Fruit fly (Drosophila melanogaster) whole organism, embryonic: ENCODE data around the gene Sk2.
A peak's percentile ranks its signal among the peaks of the same experiment; 100 is the strongest.

Experiments
- ATbp ChIP-seq: fragments of 200-800 bp; sonication (Bioruptor generic); optimal IDR thresholded peaks from 2 replicates; lab custom pipeline; 2017; ENCODE audit warnings: missing biosample characterization, mild to moderate bottlenecking, missing genetic modification characterization, missing genetic modification reagents
- Abd-B ChIP-seq: fragments of 200-800 bp; sonication (Bioruptor generic); optimal IDR thresholded peaks from 2 replicates; lab custom pipeline; 2018; ENCODE audit warnings: missing biosample characterization, mild to moderate bottlenecking, missing genetic modification characterization, moderate library complexity
- Antp ChIP-seq: fragments of 200-800 bp; sonication (Bioruptor generic); optimal IDR thresholded peaks from 3 replicates; lab custom pipeline; 2016; ENCODE audit warnings: missing biosample characterization, missing genetic modification characterization
- Asciz ChIP-seq: fragments of 200-800 bp; sonication (Bioruptor generic); optimal IDR thresholded peaks from 2 replicates; lab custom pipeline; 2017; ENCODE audit warnings: missing biosample characterization, mild to moderate bottlenecking, missing genetic modification characterization, missing genetic modification reagents
- Atf-2 ChIP-seq: fragments of 200-800 bp; sonication (Bioruptor generic); optimal IDR thresholded peaks from 2 replicates; lab custom pipeline; 2016; ENCODE audit warnings: missing biosample characterization, missing genetic modification characterization
- B-H1 ChIP-seq: fragments of 200-800 bp; sonication (Bioruptor generic); IDR thresholded peaks from 3 replicates; pipeline ENCODE4 v1.3.6; 2022; ENCODE audit warnings: missing biosample characterization, missing genetic modification characterization
- CG10565 ChIP-seq: fragments of 200-800 bp; sonication (Bioruptor generic); optimal IDR thresholded peaks from 3 replicates; lab custom pipeline; 2016; ENCODE audit warnings: missing biosample characterization, mild to moderate bottlenecking, missing genetic modification characterization
- CG11696 ChIP-seq: fragments of 200-800 bp; sonication (Bioruptor generic); IDR thresholded peaks from 2 replicates; pipeline ENCODE4 v1.3.6; 2022; ENCODE audit warnings: missing biosample characterization, missing genetic modification characterization
- CG13287 ChIP-seq: fragments of 200-800 bp; sonication (Bioruptor generic); IDR thresholded peaks from 2 replicates; pipeline ENCODE4 v1.3.6; 2022; ENCODE audit warnings: missing biosample characterization, missing genetic modification characterization; ENCODE audit not compliant: partially characterized antibody
- CG1792 ChIP-seq: fragments of 200-800 bp; sonication (Bioruptor generic); optimal IDR thresholded peaks from 2 replicates; lab custom pipeline; 2016; ENCODE audit warnings: missing biosample characterization, missing genetic modification characterization
- CG2120 ChIP-seq: fragments of 200-800 bp; sonication (Bioruptor generic); optimal IDR thresholded peaks from 3 replicates; lab custom pipeline; 2016; ENCODE audit warnings: missing biosample characterization, missing genetic modification characterization
- CG2712 ChIP-seq: fragments of 200-800 bp; optimal IDR thresholded peaks from 3 replicates; lab custom pipeline; 2019; ENCODE audit warnings: missing biosample characterization, mild to moderate bottlenecking, missing genetic modification characterization, moderate library complexity
- CG3065 ChIP-seq: fragments of 200-800 bp; sonication (Bioruptor generic); optimal IDR thresholded peaks from 2 replicates; lab custom pipeline; 2016; ENCODE audit warnings: missing biosample characterization, missing genetic modification characterization
- CG31441 ChIP-seq: fragments of 200-800 bp; sonication (Bioruptor generic); IDR thresholded peaks from 2 replicates; pipeline ENCODE4 v1.3.6; 2022; ENCODE audit warnings: missing biosample characterization, missing genetic modification characterization
- CG33557 ChIP-seq: fragments of 200-800 bp; sonication (Bioruptor generic); optimal IDR thresholded peaks from 2 replicates; lab custom pipeline; 2019; ENCODE audit warnings: missing biosample characterization, mild to moderate bottlenecking, missing genetic modification characterization, moderate library complexity
- CG6654 ChIP-seq: fragments of 200-800 bp; sonication (Bioruptor generic); optimal IDR thresholded peaks from 2 replicates; lab custom pipeline; 2017; ENCODE audit warnings: missing biosample characterization, mild to moderate bottlenecking, missing genetic modification characterization
- CG7556 ChIP-seq: fragments of 200-800 bp; sonication (Bioruptor generic); optimal IDR thresholded peaks from 2 replicates; lab custom pipeline; 2017; ENCODE audit warnings: missing biosample characterization, mild to moderate bottlenecking, missing genetic modification characterization
- CG7786 ChIP-seq: fragments of 200-800 bp; sonication (Bioruptor generic); optimal IDR thresholded peaks from 2 replicates; lab custom pipeline; 2016; ENCODE audit warnings: missing biosample characterization, missing genetic modification characterization
- CG8388 ChIP-seq: fragments of 200-800 bp; sonication (Bioruptor generic); optimal IDR thresholded peaks from 2 replicates; lab custom pipeline; 2019; ENCODE audit warnings: missing biosample characterization, mild to moderate bottlenecking, missing genetic modification characterization, moderate library complexity
- CG8765 ChIP-seq: fragments of 200-800 bp; sonication (Bioruptor generic); IDR thresholded peaks from 2 replicates; pipeline ENCODE4 v1.3.6; 2022; ENCODE audit warnings: missing biosample characterization, missing genetic modification characterization
- CG9609 ChIP-seq: fragments of 200-800 bp; sonication (Bioruptor generic); optimal IDR thresholded peaks from 3 replicates; lab custom pipeline; 2016; ENCODE audit warnings: missing biosample characterization, missing genetic modification characterization
- CrebB ChIP-seq: fragments of 200-800 bp; sonication (Bioruptor generic); optimal IDR thresholded peaks from 3 replicates; lab custom pipeline; 2018; ENCODE audit warnings: missing biosample characterization, mild to moderate bottlenecking, missing genetic modification characterization
- Drgx ChIP-seq: fragments of 200-800 bp; sonication (Bioruptor generic); IDR thresholded peaks from 2 replicates; pipeline ENCODE4 v1.3.6; 2022; ENCODE audit warnings: missing biosample characterization, missing genetic modification characterization
- E2f1 ChIP-seq: fragments of 200-800 bp; sonication (Bioruptor generic); IDR thresholded peaks from 2 replicates; pipeline ENCODE4 v1.3.6; 2022; ENCODE audit warnings: missing biosample characterization, missing genetic modification characterization
- E2f2 ChIP-seq: fragments of 200-800 bp; sonication (Bioruptor generic); IDR thresholded peaks from 2 replicates; pipeline ENCODE4 v1.3.6; 2022; ENCODE audit warnings: missing biosample characterization, missing genetic modification characterization
- Fer2 ChIP-seq: fragments of 200-800 bp; sonication (Bioruptor generic); optimal IDR thresholded peaks from 2 replicates; lab custom pipeline; 2018; ENCODE audit warnings: missing biosample characterization, mild to moderate bottlenecking, missing genetic modification characterization, moderate library complexity
- Mes4 ChIP-seq: fragments of 200-800 bp; sonication (Bioruptor generic); optimal IDR thresholded peaks from 2 replicates; lab custom pipeline; 2016; ENCODE audit warnings: missing biosample characterization, missing genetic modification characterization
- Sin3A ChIP-seq: fragments of >200 bp; optimal IDR thresholded peaks from 2 replicates; lab custom pipeline; 2018
- Sox100B ChIP-seq: fragments of 200-800 bp; sonication (Bioruptor generic); optimal IDR thresholded peaks from 3 replicates; lab custom pipeline; 2018; ENCODE audit warnings: missing biosample characterization, mild to moderate bottlenecking, missing genetic modification characterization
- Spps ChIP-seq: fragments of 200-800 bp; sonication (Bioruptor generic); optimal IDR thresholded peaks from 2 replicates; lab custom pipeline; 2018; ENCODE audit warnings: missing biosample characterization, mild to moderate bottlenecking, missing genetic modification characterization
- Trl ChIP-seq, 3 experiments: fragments of >200 bp in 2 of 3; fragments of 200-800 bp in 1 of 3; sonication (Bioruptor generic) in 1 of 3; optimal IDR thresholded peaks; 2 replicates in 1 of 3; 3 replicates in 2 of 3; lab custom pipeline; 2016 to 2017; ENCODE audit warnings: missing biosample characterization in 1 of 3, missing genetic modification characterization in 1 of 3
- ab ChIP-seq: fragments of 200-800 bp; sonication (Bioruptor generic); optimal IDR thresholded peaks from 2 replicates; lab custom pipeline; 2016; ENCODE audit warnings: missing biosample characterization, missing genetic modification characterization
- ap ChIP-seq: fragments of 200-800 bp; sonication (Bioruptor generic); IDR thresholded peaks from 2 replicates; pipeline ENCODE4 v1.3.6; 2022; ENCODE audit warnings: missing biosample characterization, missing genetic modification characterization
- az2 ChIP-seq: fragments of 200-800 bp; sonication (Bioruptor generic); optimal IDR thresholded peaks from 3 replicates; lab custom pipeline; 2016; ENCODE audit warnings: missing biosample characterization, missing genetic modification characterization
- disco-r ChIP-seq: fragments of 200-800 bp; sonication (Bioruptor generic); optimal IDR thresholded peaks from 2 replicates; lab custom pipeline; 2016; ENCODE audit warnings: missing biosample characterization, missing genetic modification characterization
- emc ChIP-seq: fragments of 200-800 bp; sonication (Bioruptor generic); optimal IDR thresholded peaks from 2 replicates; lab custom pipeline; 2016; ENCODE audit warnings: missing biosample characterization, missing genetic modification characterization
- exex ChIP-seq: fragments of 200-800 bp; sonication (Bioruptor generic); optimal IDR thresholded peaks from 4 replicates; lab custom pipeline; 2018; ENCODE audit warnings: missing biosample characterization, mild to moderate bottlenecking, missing genetic modification characterization, moderate library complexity
- fd102C ChIP-seq: fragments of 200-800 bp; sonication (Bioruptor generic); optimal IDR thresholded peaks from 2 replicates; lab custom pipeline; 2018; ENCODE audit warnings: missing biosample characterization, mild to moderate bottlenecking, missing genetic modification characterization, moderate library complexity
- fd64A ChIP-seq: fragments of 200-800 bp; sonication (Bioruptor generic); optimal IDR thresholded peaks from 3 replicates; lab custom pipeline; 2018; ENCODE audit warnings: missing biosample characterization, mild to moderate bottlenecking, missing genetic modification characterization
- fd96Cb ChIP-seq: fragments of 200-800 bp; sonication (Bioruptor generic); optimal IDR thresholded peaks from 2 replicates; lab custom pipeline; 2018; ENCODE audit warnings: missing biosample characterization, mild to moderate bottlenecking, missing genetic modification characterization, moderate library complexity
- gcm2 ChIP-seq: fragments of 200-800 bp; sonication (Bioruptor generic); optimal IDR thresholded peaks from 2 replicates; lab custom pipeline; 2016; ENCODE audit warnings: missing biosample characterization, missing genetic modification characterization
- ham ChIP-seq: fragments of 200-800 bp; sonication (Bioruptor generic); IDR thresholded peaks from 2 replicates; pipeline ENCODE4 v1.3.6; 2022; ENCODE audit warnings: missing biosample characterization, missing genetic modification characterization
- nerfin-1 ChIP-seq: fragments of 200-800 bp; sonication (Bioruptor generic); optimal IDR thresholded peaks from 3 replicates; lab custom pipeline; 2019; ENCODE audit warnings: missing biosample characterization, mild to moderate bottlenecking, missing genetic modification characterization, moderate library complexity
- nmo ChIP-seq: fragments of 200-800 bp; sonication (Bioruptor generic); optimal IDR thresholded peaks from 2 replicates; lab custom pipeline; 2018; ENCODE audit warnings: missing biosample characterization, mild to moderate bottlenecking, missing genetic modification characterization, moderate library complexity
- onecut ChIP-seq: fragments of 200-800 bp; sonication (Bioruptor generic); IDR thresholded peaks from 2 replicates; pipeline ENCODE4 v1.3.6; 2022; ENCODE audit warnings: missing biosample characterization, missing genetic modification characterization
- row ChIP-seq: fragments of 200-800 bp; sonication (Bioruptor generic); IDR thresholded peaks from 3 replicates; pipeline ENCODE4 v1.3.6; 2022; ENCODE audit warnings: missing biosample characterization, missing genetic modification characterization
- tap ChIP-seq: fragments of 200-800 bp; optimal IDR thresholded peaks from 3 replicates; lab custom pipeline; 2019; ENCODE audit warnings: missing biosample characterization, mild to moderate bottlenecking, missing genetic modification characterization, moderate library complexity
- unpg ChIP-seq: fragments of 200-800 bp; sonication (Bioruptor generic); optimal IDR thresholded peaks from 3 replicates; lab custom pipeline; 2018; ENCODE audit warnings: missing biosample characterization, mild to moderate bottlenecking, missing genetic modification characterization, moderate library complexity
- vfl ChIP-seq: fragments of 200-800 bp; sonication (Bioruptor generic); optimal IDR thresholded peaks from 2 replicates; lab custom pipeline; 2016; ENCODE audit warnings: missing biosample characterization, missing genetic modification characterization

The Sk2 gene

DNA sequence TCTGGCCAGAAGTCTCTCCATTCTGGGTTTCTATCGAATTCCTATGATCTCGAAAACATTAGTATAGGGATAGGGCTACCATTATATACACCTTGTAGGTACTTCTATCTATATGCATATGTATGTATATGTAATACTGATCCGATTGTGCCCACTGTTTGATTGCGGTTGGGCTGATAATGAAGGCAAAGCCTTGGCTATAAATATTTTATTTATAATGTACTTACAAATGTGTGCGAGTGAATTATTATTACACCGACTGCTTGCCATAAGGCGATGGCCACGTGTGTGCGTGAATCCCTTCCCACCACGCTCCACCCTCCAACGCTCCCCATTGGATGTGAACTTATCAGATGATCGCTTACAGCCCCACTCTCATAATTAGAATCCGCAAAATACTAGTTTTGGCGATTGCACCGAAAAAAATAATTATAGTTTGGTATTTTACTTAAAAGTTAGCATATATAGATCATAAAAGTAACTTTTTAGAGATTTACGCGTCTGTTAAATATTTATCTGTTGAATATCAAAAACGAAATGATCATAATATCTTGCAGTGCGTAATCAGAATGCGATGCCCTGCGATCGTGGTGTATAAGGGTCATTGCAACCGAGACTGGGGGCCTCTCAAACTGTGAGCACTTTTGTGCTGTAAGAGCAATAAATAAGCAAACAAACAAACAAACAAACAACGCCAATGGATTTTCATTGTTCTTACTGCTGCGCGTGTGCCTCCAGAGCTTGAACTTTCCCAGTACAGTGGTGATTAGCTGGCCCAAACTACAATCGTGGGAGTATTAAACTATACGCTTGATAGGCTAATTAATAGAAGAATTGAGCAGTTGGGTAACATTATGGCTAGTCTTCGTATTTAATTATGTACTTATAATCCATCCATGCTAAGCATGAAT is 33.5 kb downstream of the Sk2 start (continued):
- TF ChIP-seq CG3065 (GFP tag; lab: Kevin White, UChicago) (no peak), E2f1 (peak; percentile 35; the same call in 1 of the 2 replicates), Drgx (GFP tag; lab: Robert Waterston, UW) (peak; percentile 59), fd102C (GFP tag; lab: Kevin White, UChicago) (no peak), row (GFP tag; lab: Robert Waterston, UW) (no peak), B-H1 (GFP tag; lab: Robert Waterston, UW) (peak; percentile 31; the same call in 2 of the 3 replicates), E2f2 (GFP tag; lab: Robert Waterston, UW) (no peak), Mes4 (GFP tag; lab: Kevin White, UChicago) (peak; percentile 22), CG7556 (peak; percentile 20), disco-r (GFP tag; lab: Kevin White, UChicago) (no peak), CG33557 (no peak), CG8388 (GFP tag; lab: Kevin White, UChicago) (no peak), gcm2 (GFP tag; lab: Kevin White, UChicago) (no peak), emc (no peak), az2 (GFP tag; lab: Kevin White, UChicago) (no peak), Spps (tag; lab: Kevin White, UChicago) (no peak), CG11696 (peak; percentile 48), CG9609 (GFP tag; lab: Kevin White, UChicago) (no peak), Atf-2 (no peak), ham (GFP tag; lab: Robert Waterston, UW) (no peak), onecut (no peak; the same call in 1 of the 2 replicates), exex (peak; percentile 95), Sin3A (no peak), CG10565 (GFP tag; lab: Kevin White, UChicago) (no peak), ab (GFP tag; lab: Kevin White, UChicago) (no peak), Antp (GFP tag; lab: Kevin White, UChicago) (no peak), CG2120 (peak; percentile 28), tap (tag; lab: Kevin White, UChicago) (no peak), Trl (optimal IDR thresholded peaks at IDR 0.05; lab: Kevin White, UChicago) (no peak), Trl (GFP tag; optimal IDR thresholded peaks at IDR 0.05; lab: Kevin White, UChicago) (no peak), CG13287 (GFP tag; lab: Robert Waterston, UW) (0 out of 2 replicates have a peak, but pooled peaks have one; percentile 7), Fer2 (tag; lab: Kevin White, UChicago) (no peak), CG1792 (peak; percentile 37), Abd-B (GFP tag; lab: Kevin White, UChicago) (no peak), nerfin-1 (tag; lab: Kevin White, UChicago) (no peak), ATbp (GFP tag; lab: Kevin White, UChicago) (peak; percentile 32), CG7786 (no peak), CrebB (tag; lab: Kevin White, UChicago) (no peak), nmo (GFP tag; lab: Kevin White, UChicago) (no peak), CG2712 (tag; lab: Kevin White, UChicago) (peak; percentile 18), CG6654 (GFP tag; lab: Kevin White, UChicago) (peak; percentile 95), CG31441 (GFP tag; lab: Robert Waterston, UW) (peak; percentile 49; the same call in 1 of the 2 replicates), vfl (GFP tag; lab: Kevin White, UChicago) (no peak), fd64A (GFP tag; lab: Kevin White, UChicago) (peak; percentile 54), Asciz (GFP tag; lab: Kevin White, UChicago) (no peak), CG8765 (GFP tag; lab: Robert Waterston, UW) (no peak), Sox100B (peak; percentile 38), fd96Cb (tag; lab: Kevin White, UChicago) (peak; percentile 9), unpg (GFP tag; lab: Kevin White, UChicago) (peak; percentile 29), ap (GFP tag; lab: Robert Waterston, UW) (no peak)
